Worm (Caenorhabditis elegans) whole organism, L4 larva: Measurements from ENCODE around the gene alg-2.
A peak's percentile ranks its signal among the peaks of the same experiment; 100 is the strongest.

Source experiments
- R02D3.7 ChIP-seq: fragments of 150-350 bp; sonication (generic microtip); optimal IDR thresholded peaks from 3 replicates; lab custom pipeline; 2014; ENCODE audit warnings: missing biosample characterization, missing genetic modification characterization
- T26A8.4 ChIP-seq: fragments of 200-800 bp; sonication (Bioruptor generic); IDR thresholded peaks from 2 replicates; pipeline ENCODE4 v1.3.6; 2022; ENCODE audit warnings: missing genetic modification characterization, missing compliant biosample characterization
- Y105C5A.15 ChIP-seq: fragments of 200-800 bp; sonication (Bioruptor generic); IDR thresholded peaks from 2 replicates; pipeline ENCODE4 v1.3.6; 2022; ENCODE audit warnings: missing genetic modification characterization, missing compliant biosample characterization
- aha-1 ChIP-seq: fragments of 150-350 bp; peaks from one replicate; lab custom pipeline; 2014; ENCODE audit warnings: missing biosample characterization, missing genetic modification characterization
- attf-4 ChIP-seq: sonication (generic microtip); optimal IDR thresholded peaks from 3 replicates; lab custom pipeline; 2017; ENCODE audit warnings: missing biosample characterization, missing genetic modification characterization
- ceh-28 ChIP-seq: fragments of 150-350 bp; optimal IDR thresholded peaks from 2 replicates; lab custom pipeline; 2014; ENCODE audit warnings: missing biosample characterization, missing genetic modification reagents, missing genetic modification characterization
- daf-12 ChIP-seq: fragments of 150-350 bp; optimal IDR thresholded peaks from 2 replicates; lab custom pipeline; 2014; ENCODE audit warnings: missing biosample characterization, missing genetic modification reagents, missing genetic modification characterization
- daf-16 ChIP-seq, 3 experiments: sonication (generic microtip); optimal IDR thresholded peaks; 2 replicates each; lab custom pipeline; 2016 to 2017; ENCODE audit warnings: missing genetic modification characterization in 3 of 3, missing genetic modification reagents in 3 of 3, mild to moderate bottlenecking in 2 of 3, missing compliant biosample characterization in 2 of 3, missing biosample characterization in 1 of 3, moderate library complexity in 1 of 3
- dmd-9 ChIP-seq: fragments of 200-800 bp; sonication (Bioruptor generic); IDR thresholded peaks from 2 replicates; pipeline ENCODE4 v1.3.6; 2022; ENCODE audit warnings: missing genetic modification reagents, missing genetic modification characterization, missing compliant biosample characterization
- dpl-1 ChIP-seq: fragments of 150-350 bp; optimal IDR thresholded peaks from 2 replicates; lab custom pipeline; 2014; ENCODE audit warnings: missing biosample characterization, missing genetic modification reagents, missing genetic modification characterization
- egl-27 ChIP-seq: sonication (generic microtip); optimal IDR thresholded peaks from 3 replicates; lab custom pipeline; 2017; ENCODE audit warnings: missing biosample characterization, missing genetic modification reagents, missing genetic modification characterization
- fos-1 ChIP-seq: fragments of 150-350 bp; optimal IDR thresholded peaks from 2 replicates; lab custom pipeline; 2014; ENCODE audit warnings: missing biosample characterization, missing genetic modification characterization
- hif-1 ChIP-seq, 2 experiments: sonication (generic microtip); optimal IDR thresholded peaks; 2 replicates each; lab custom pipeline; 2016 to 2017; ENCODE audit warnings: missing compliant biosample characterization in 2 of 2, missing genetic modification characterization in 2 of 2, missing genetic modification reagents in 2 of 2, missing genotype in 2 of 2, mild to moderate bottlenecking in 1 of 2
- hmg-1.1 ChIP-seq: fragments of 200-800 bp; sonication (Bioruptor generic); IDR thresholded peaks from 2 replicates; pipeline ENCODE4 v1.3.6; 2022; ENCODE audit warnings: missing genetic modification reagents, missing genetic modification characterization, missing compliant biosample characterization
- jun-1 ChIP-seq: fragments of 150-350 bp; optimal IDR thresholded peaks from 2 replicates; lab custom pipeline; 2014; ENCODE audit warnings: missing biosample characterization, missing genetic modification reagents, missing genetic modification characterization
- lin-39 ChIP-seq: fragments of 150-350 bp; optimal IDR thresholded peaks from 2 replicates; lab custom pipeline; 2014; ENCODE audit warnings: missing biosample characterization, missing genetic modification reagents, missing genetic modification characterization
- lsy-2 ChIP-seq, 2 experiments: fragments of 150-350 bp in 1 of 2; sonication (generic microtip) in 1 of 2; optimal IDR thresholded peaks; 2 replicates each; lab custom pipeline; 2014 to 2017; ENCODE audit warnings: missing biosample characterization in 2 of 2, missing genetic modification characterization in 2 of 2
- madf-5 ChIP-seq, 2 experiments: fragments of 200-800 bp; sonication (Bioruptor generic); IDR thresholded peaks; 2 replicates each; pipeline ENCODE4 v1.3.6; 2022; ENCODE audit warnings: missing compliant biosample characterization in 2 of 2, missing genetic modification characterization in 2 of 2
- mdl-1 ChIP-seq, 2 experiments: fragments of 150-350 bp in 1 of 2; sonication (generic microtip) in 1 of 2; optimal IDR thresholded peaks; 2 replicates each; lab custom pipeline; 2014 to 2017; ENCODE audit warnings: missing biosample characterization in 2 of 2, missing genetic modification characterization in 2 of 2
- mep-1 ChIP-seq: fragments of 150-350 bp; sonication (generic microtip); optimal IDR thresholded peaks from 3 replicates; lab custom pipeline; 2014; ENCODE audit warnings: missing biosample characterization, missing genetic modification characterization
- nhr-10 ChIP-seq: fragments of 150-350 bp; optimal IDR thresholded peaks from 2 replicates; lab custom pipeline; 2014; ENCODE audit warnings: missing biosample characterization, missing genetic modification characterization
- nhr-102 ChIP-seq: sonication (generic microtip); optimal IDR thresholded peaks from 2 replicates; lab custom pipeline; 2016; ENCODE audit warnings: mild to moderate bottlenecking, missing genetic modification characterization, moderate library complexity, missing compliant biosample characterization
- nhr-11 ChIP-seq: fragments of 150-350 bp; optimal IDR thresholded peaks from 2 replicates; lab custom pipeline; 2014; ENCODE audit warnings: missing biosample characterization, missing genetic modification characterization
- nhr-111 ChIP-seq: fragments of 200-800 bp; sonication (Bioruptor generic); optimal IDR thresholded peaks from 2 replicates; lab custom pipeline; 2018; ENCODE audit warnings: mild to moderate bottlenecking, missing genetic modification characterization, missing compliant biosample characterization
- nhr-28 ChIP-seq: fragments of 150-350 bp; optimal IDR thresholded peaks from 2 replicates; lab custom pipeline; 2014; ENCODE audit warnings: missing biosample characterization, missing genetic modification characterization
- nhr-48 ChIP-seq: sonication (generic microtip); optimal IDR thresholded peaks from 2 replicates; lab custom pipeline; 2016; ENCODE audit warnings: mild to moderate bottlenecking, missing genetic modification characterization, missing compliant biosample characterization
- nhr-76 ChIP-seq: fragments of 150-350 bp; optimal IDR thresholded peaks from 2 replicates; lab custom pipeline; 2014; ENCODE audit warnings: missing biosample characterization, missing genetic modification characterization
- saeg-2 ChIP-seq: fragments of 200-800 bp; sonication (Bioruptor generic); IDR thresholded peaks from 2 replicates; pipeline ENCODE4 v1.3.6; 2022; ENCODE audit warnings: missing genetic modification reagents, missing genetic modification characterization, missing compliant biosample characterization
- sdz-12 ChIP-seq: fragments of 200-800 bp; sonication (Bioruptor generic); optimal IDR thresholded peaks from 2 replicates; lab custom pipeline; 2018; ENCODE audit warnings: mild to moderate bottlenecking, missing genetic modification characterization, missing compliant biosample characterization
- spr-3 ChIP-seq: fragments of 200-800 bp; sonication (Bioruptor generic); optimal IDR thresholded peaks from 2 replicates; lab custom pipeline; 2018; ENCODE audit warnings: mild to moderate bottlenecking, missing genetic modification characterization, missing compliant biosample characterization
- unc-39 ChIP-seq: sonication (generic microtip); optimal IDR thresholded peaks from 2 replicates; lab custom pipeline; 2017; ENCODE audit warnings: missing biosample characterization, missing genetic modification characterization
- zag-1 ChIP-seq: fragments of 150-350 bp; optimal IDR thresholded peaks from 2 replicates; lab custom pipeline; 2014; ENCODE audit warnings: missing biosample characterization, missing genetic modification characterization
- zip-2 ChIP-seq: fragments of 150-350 bp; optimal IDR thresholded peaks from 2 replicates; lab custom pipeline; 2014; ENCODE audit warnings: missing biosample characterization, missing genetic modification characterization

Gene alg-2

DNA sequence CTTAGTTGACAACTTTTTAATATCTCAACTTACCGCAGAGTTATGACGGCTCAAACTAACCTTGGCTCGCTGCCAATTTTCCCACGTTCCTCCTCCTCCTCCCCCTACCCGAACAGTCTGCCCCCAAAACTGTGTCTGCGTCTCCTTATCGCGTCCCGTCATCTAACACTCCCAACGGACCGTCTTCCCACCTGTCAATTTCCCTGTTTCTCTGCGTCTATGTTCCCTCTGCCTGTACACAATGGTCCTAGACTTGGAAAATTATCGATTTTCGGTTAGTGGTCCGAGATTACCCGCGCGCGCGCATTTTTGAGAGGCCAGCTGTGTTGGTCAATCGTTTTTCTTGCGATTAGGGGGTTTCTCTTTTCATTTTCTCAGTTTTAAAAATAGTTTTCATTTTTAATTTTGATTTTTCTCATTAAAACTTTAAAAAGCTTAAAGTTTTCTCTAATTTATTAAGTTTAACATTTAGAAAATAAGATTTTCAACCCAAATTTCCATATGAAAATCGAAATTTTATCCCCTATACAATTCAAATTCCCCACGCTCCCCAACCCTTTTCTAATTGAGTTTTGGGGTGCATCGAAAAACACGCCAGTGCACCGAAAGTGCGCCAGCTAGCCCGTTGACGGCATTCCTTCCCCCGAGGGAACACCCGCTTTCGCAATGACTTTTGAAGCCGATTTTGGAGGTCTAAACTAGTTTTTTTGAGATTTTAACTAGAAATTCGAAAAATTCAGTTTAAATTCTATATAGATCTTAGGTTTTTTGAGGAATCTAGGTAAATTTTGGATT is at the start of gene alg-2 (continued):
- TF ChIP-seq ceh-28 (no peak), hmg-1.1 (no peak; the same call in 1 of the 2 replicates), nhr-28 (peak; percentile 12), R02D3.7 (tag; lab: Kevin White, UChicago) (no peak), lsy-2 (tag; optimal IDR thresholded peaks at IDR 0.05; lab: Kevin White, UChicago) (peak in 1 of 2 experiments; percentile 69)
- TF ChIP-seq, all 104 proteins: peak for 24

DNA sequence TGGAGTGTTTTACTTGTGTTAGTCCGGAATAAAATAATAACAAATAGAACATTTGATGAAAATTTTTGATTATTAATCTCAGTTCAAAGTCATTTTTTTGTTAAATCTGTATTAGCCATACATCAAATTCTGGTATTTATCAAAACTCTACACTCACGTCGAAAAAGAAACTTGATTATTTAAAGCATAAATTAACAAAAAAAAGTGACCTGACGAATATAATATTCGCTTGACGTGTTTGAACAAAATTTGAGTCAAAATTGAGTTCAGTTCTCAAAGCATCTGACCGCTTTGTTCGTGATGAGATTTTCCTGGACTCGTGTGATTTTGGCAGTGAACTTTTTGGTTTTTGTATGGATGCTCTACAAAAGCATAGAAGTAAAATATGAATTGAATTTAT is 49.5 kb upstream of the alg-2 start, which contains the start of gene F46F5.10:
Gene F46F5.10 (plus strand): TSS at position 301 of the 400 bp plus-strand sequence.
- TF ChIP-seq saeg-2 (GFP tag; lab: Robert Waterston, UW) (no peak), T26A8.4 (GFP tag; lab: Robert Waterston, UW) (no peak), nhr-10 (tag; lab: Kevin White, UChicago) (no peak), spr-3 (GFP tag; lab: Kevin White, UChicago) (no peak), sdz-12 (GFP tag; lab: Kevin White, UChicago) (no peak), daf-12 (tag; lab: Kevin White, UChicago) (no peak), dpl-1 (no peak), madf-5 (GFP tag; IDR thresholded peaks at IDR 0.05; lab: Robert Waterston, UW) (no peak), zag-1 (tag; lab: Kevin White, UChicago) (no peak), lin-39 (no peak), fos-1 (tag; lab: Kevin White, UChicago) (no peak), attf-4 (tag; lab: Kevin White, UChicago) (no peak), daf-16 (GFP tag; optimal IDR thresholded peaks at IDR 0.05; lab: Kevin White, UChicago) (no peak), daf-16 (tag; optimal IDR thresholded peaks at IDR 0.05; lab: Kevin White, UChicago) (no peak), hif-1 (tag; optimal IDR thresholded peaks at IDR 0.05; lab: Kevin White, UChicago) (no peak), egl-27 (no peak), nhr-76 (no peak), mep-1 (no peak), nhr-111 (no peak), mdl-1 (tag; optimal IDR thresholded peaks at IDR 0.05; lab: Kevin White, UChicago) (no peak), nhr-48 (no peak)

DNA sequence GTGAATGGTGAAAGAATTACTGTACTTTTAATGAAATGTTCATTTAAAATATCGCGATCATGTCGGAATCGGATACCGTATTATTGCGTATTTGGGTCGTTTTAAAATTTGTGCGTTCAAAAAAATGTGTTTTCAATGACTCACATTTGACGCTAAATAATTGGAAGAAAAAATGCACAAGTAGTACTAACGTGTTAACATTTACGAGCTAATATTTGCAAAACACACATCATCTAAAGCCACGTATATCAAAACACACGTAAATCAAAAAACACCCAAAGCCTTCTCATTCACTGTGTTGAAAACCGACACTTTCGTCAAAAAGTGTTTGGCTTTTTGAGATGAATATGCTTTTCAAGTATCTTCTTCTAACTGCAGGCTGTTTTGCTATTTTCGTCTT is 47.5 kb upstream of the alg-2 start, which contains the start of gene F28A10.1:
Gene F28A10.1 (plus strand): TSS at position 301 of the 400 bp plus-strand sequence.
- peak; percentile 8 for TF ChIP-seq aha-1 (tag; lab: Kevin White, UChicago)
- TF ChIP-seq R02D3.7 (tag; lab: Kevin White, UChicago) = no peak

DNA sequence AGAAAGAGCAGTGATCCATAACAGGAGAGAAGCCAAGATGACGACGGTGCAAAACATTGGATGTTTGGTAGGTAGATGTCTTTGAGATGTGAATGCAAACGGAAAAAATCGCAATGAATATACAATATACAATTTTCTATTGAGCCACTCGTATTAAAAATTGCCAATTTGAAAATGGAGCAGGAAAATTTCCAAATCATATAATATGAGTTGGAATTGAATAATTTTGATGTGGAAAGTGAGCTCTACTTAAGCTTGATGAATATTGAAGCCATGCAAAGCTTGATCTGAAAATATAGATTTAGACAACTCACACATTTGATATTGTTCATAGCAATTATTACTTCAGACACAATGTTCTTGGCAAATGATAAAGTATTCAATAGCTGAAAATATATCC is 34.6 kb upstream of the alg-2 start, which contains the start of gene F28A10.8:
Gene F28A10.8 (minus strand): TSS at position 101 of the 400 bp plus-strand sequence.
- TF ChIP-seq nhr-102 (no peak), sdz-12 (GFP tag; lab: Kevin White, UChicago) (no peak), nhr-11 (tag; lab: Kevin White, UChicago) (no peak)

DNA sequence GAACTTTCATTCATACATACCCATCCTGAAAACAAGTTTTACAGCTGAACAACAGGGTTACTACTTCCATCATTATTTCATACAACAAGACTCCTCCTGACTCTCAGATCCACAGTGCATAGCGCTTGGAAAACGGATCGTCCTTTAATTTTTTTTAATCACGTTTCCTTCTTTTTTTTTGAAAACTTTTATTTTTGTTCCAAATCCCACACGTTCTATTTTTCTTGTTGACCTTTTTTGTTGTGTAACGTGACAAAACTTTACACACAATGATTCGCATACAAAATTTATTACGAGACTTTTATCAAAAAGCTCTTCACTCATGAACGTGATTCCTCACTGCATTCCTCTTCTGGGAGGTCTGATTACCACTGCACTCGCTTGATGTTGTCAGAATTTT is 32.9 kb upstream of the alg-2 start, which contains the start of gene clc-33:
Gene clc-33 (plus strand): TSS at position 301 of the 400 bp plus-strand sequence.
- TF ChIP-seq unc-39 (tag; lab: Kevin White, UChicago) (no peak), dmd-9 (GFP tag; lab: Robert Waterston, UW) (no peak), zip-2 (tag; lab: Kevin White, UChicago) (no peak), nhr-111 (no peak), jun-1 (tag; lab: Kevin White, UChicago) (no peak), Y105C5A.15 (GFP tag; lab: Robert Waterston, UW) (no peak), T26A8.4 (GFP tag; lab: Robert Waterston, UW) (no peak)
